Fruit fly (Drosophila melanogaster) ovary, adult (tissue): ENCODE data around the gene CG6761.

Experiments
- CG17801 ChIP-seq: fragments of 200-800 bp; optimal IDR thresholded peaks from 2 replicates; lab custom pipeline; 2019; ENCODE audit warnings: missing biosample characterization, mild to moderate bottlenecking, missing genetic modification characterization, moderate library complexity; ENCODE audit not compliant: partially characterized antibody

The CG6761 gene

DNA sequence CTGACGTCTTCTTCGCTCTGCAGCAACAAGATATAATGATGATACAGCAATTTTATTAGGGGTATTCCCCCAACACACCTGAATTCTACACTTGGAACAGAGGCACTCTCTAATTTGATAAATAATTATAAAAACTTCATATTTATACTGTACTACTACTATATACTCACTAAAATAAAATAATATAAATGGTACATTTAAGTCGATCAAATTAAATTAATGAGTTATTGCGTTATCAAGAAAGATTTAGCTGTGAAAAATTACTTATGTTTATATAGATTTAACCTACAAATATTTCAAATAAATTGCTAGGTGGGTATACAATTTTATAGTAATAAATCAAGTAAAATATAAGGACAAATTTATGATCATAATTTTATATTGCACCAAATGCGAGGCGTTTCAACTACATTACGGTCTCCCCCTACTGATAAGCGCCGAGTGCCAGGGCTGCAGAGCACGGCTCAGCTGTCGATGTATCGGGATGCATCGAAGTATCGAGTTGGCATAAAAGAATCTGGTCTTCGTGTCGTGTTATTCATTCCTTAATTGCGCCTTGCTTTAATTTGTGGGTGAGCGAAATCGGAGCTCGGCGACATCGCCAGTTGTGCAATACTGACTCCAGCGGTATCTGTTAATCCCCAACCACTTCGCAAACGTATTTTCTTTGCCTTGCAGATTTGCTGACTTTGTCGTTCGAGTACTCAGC lies 10.6 kb upstream of the CG6761 start, which contains the start of gene vsg:
TSS of gene vsg (plus strand) at position 497 of the 709 bp plus-strand sequence.
- TF ChIP-seq CG17801 (GFP tag; lab: Kevin White, UChicago), result peak; percentile 66

DNA sequence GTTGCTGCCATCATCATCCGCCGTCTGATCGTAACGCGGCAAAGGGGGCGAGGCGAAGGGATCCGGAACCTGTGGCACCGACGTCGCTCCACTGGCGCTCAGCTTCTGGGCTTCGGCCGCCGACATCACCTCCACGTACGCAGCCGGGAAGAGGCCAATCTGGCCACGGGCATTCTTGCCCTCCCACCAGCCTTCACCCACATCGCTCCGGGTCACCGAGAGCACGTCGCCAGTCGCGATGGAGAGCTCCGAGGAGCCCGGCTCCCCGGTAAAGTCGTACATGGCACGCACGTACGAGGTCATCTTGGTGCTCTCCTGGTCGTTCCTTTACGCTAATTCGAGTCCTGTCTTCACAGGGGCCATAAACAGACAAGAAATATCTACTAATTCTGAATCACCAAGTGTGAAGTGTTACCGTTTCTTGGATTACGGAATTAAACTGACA lies 10.0 kb upstream of the CG6761 start, which contains the start of gene SH3PX1:
TSS of gene SH3PX1 (minus strand) at position 445 of the 445 bp plus-strand sequence.
- no peak for TF ChIP-seq CG17801 (GFP tag; lab: Kevin White, UChicago)

DNA sequence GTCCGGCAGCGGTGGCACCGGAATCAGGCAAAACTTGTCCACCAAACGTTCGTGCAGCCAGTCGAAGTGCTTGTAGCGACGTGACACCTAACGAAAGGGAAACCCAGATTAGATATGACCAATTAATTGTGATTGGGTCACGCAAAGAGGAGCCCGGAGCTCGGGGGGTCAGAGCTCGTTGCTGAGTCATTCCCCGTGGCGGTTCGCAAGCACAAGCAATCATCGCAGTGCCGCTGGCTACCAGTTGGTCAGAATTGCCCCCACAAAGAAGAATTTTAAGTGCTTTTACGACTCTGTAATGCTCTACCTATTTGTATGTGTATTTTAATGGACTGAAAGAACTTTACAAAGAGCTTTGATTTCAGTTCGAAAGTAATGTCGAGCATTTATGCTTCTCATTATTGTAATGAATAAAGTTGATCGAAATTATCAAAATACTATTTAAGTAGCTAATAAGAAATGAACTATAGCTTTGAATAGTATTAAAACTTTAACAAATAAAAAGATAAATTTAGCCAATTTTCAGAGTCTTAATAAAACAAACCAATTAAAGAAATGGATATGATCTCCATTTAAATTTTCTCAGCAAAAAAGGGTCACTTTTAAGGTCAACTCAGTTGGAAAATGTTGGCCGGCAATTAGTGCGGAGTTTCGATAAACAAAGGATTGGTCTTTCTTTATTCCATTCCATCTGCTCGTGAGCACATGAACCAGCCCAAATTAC lies 8.8 kb upstream of the CG6761 start:
- TF ChIP-seq CG17801 (GFP tag; lab: Kevin White, UChicago), result no peak

dm6 chr3L:9711203-9711602 lies 7.8 kb upstream of the CG6761 start:
- no peak for TF ChIP-seq CG17801 (GFP tag; lab: Kevin White, UChicago)

DNA sequence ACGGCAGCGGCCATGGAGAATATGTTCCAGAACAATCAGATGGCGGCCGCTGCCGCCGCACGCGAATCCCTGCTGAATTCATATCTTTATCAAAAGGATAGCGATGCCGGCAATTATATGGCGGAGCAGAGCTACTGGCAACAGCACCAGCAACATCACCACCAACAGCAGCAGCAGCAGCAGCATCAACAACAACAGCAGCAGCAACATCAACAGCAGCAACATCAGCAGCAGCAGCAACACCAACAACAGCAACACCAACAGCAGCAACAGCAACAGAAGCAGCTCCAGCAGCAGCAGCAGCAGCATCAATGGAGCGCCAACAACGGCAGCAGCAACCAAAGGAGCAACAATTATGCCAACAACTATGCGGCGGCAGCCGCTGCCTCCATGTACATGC lies 5.4 kb upstream of the CG6761 start:
- TF ChIP-seq CG17801 (GFP tag; lab: Kevin White, UChicago), result no peak

DNA sequence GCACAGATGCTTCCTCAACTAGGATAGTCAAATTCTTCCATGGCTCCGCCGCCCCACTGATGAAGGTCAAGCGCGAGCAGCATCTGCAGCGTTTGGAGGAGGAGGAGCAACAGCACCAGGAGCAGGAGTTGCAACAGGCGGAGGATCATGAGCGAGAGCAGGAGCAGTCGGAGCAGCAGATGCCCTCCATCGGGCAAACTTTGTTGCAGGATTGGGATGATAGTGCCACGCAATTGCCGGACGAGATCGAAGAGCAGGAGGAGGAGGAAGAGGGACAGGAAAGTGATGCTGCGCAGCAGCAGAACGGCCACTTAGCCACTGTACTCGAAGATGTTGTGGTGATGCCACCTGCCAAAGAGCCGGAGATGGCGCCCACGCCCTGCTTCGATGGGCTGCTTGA lies 2.2 kb upstream of the CG6761 start:
- TF ChIP-seq CG17801 (GFP tag; lab: Kevin White, UChicago), result no peak

dm6 chr3L:9704162-9704748 lies 860 bp upstream of the CG6761 start, which contains the start of gene CG16711:
Gene CG16711 (plus strand): TSS chr3L:9704331.
- no peak for TF ChIP-seq CG17801 (GFP tag; lab: Kevin White, UChicago)

dm6 chr3L:9698193-9698642 lies 5.2 kb downstream of the CG6761 start, which contains the start of gene Ubc4:
Gene Ubc4 (plus strand): TSS chr3L:9698336.
- TF ChIP-seq CG17801 (GFP tag; lab: Kevin White, UChicago), result peak; percentile 44

DNA sequence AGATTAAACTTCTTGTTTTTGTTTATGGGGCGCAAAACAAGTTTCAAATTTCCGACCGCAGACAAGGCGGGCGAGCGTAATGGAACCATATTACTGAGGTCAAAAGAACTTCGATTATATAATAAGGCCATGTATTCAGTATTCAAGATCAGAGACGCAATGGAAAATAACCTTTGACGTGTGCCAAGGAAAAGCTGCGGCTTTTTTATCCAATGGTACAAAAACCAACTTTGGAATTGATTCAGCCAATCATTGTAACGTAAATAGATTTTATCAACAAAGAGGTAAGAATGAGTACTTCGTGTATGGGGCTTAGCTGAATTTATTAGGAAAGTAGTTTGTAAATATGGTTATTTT lies 5.9 kb downstream of the CG6761 start:
- TF ChIP-seq CG17801 (GFP tag; lab: Kevin White, UChicago), result no peak

DNA sequence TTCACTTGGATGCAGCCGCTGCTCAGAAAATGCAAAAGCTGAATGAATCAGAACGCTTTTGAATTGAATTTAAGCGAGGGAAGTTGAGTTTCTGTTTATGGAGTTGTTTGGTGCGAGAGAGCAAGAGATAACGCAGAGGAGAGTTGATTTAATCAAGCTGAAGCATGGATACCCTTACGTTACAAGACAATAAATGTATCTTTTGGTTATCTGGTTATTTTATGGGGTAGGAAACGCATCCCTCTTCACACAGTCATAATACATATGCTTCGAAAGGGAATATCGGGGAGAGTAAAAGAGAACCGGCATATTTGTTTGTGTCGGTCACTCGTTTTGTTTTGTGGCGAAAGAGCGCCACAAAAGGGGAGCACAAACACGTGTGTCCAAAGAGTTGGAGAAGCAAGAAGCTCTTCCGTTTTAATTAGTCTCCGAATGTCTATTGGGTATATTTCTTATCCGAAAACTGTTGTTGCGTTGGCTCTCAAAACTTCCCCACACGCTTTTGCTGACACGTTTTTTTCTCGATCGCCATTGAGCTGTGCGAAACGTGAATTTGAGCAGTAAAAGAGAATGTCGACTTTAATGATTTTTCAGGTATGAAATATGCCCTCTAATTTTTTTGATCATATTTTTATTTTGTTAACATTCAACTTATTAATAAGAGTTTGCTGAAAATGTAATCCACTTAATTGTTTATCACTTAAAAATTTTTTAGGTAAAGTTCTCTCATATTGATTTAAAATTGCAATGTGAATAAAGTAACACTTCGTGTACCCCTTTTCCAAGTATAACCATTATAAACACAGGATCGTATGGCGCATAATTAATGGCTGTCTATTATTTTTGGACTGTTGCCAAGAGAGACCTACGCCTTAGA lies 6.5 kb downstream of the CG6761 start, which contains the start of gene Prps:
TSS of gene Prps (minus strand) at position 51 of the 877 bp plus-strand sequence.
- peak; percentile 68 for TF ChIP-seq CG17801 (GFP tag; lab: Kevin White, UChicago)

DNA sequence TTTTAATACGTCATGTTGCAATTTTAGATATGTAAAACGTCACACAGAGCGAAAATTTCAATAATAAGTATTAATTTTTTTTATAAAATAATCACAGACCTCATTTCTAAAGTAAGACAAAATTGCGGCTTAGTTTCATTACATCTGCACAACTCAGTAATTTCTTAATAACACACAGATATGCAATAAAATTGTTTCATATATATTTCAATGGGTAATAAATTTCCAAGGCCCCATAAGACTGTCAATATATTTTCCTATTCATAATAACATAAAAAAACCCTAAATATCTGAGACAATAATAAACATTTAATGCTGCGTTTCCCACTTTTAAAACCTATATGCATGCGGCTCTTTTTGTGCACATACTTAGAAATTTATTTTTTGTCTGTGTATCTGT lies 7.7 kb downstream of the CG6761 start:
- TF ChIP-seq CG17801 (GFP tag; lab: Kevin White, UChicago), result no peak

DNA sequence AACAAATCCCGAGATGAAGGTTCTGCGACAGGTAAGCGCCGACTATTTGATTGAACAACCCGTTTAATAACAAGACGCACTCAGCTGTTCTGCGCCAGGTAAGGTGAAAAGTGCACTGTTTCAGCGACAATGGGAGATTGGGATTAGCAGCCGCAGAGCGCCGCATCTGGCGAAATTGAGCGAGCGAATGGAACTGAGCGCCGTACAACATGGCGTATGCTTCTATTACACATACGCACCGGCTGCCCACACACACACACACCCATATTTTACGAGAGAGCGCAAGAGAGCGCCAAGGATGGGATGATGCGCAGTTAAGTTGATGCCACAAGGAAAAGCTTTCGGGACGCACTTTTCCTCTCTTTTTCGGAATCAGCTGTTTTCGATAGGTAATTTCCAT lies 8.2 kb downstream of the CG6761 start:
- no peak for TF ChIP-seq CG17801 (GFP tag; lab: Kevin White, UChicago)

dm6 chr3L:9694867-9695236 lies 8.5 kb downstream of the CG6761 start:
- TF ChIP-seq CG17801 (GFP tag; lab: Kevin White, UChicago), result no peak

- TF ChIP-seq CG17801 (GFP tag; lab: Kevin White, UChicago), result no peak
Measured at dm6 chr3L:9694169-9694866, 9.1 kb downstream of the CG6761 start.
